Worm (Caenorhabditis elegans) whole organism, L3 larva: ENCODE results near the gene cam-1.

Experiments used
- ceh-82 ChIP-seq: fragments of 150-350 bp; optimal IDR thresholded peaks from 2 replicates; lab custom pipeline; 2014; ENCODE audit warnings: missing biosample characterization, missing genetic modification characterization
- daf-12 ChIP-seq: fragments of 150-350 bp; optimal IDR thresholded peaks from 2 replicates; lab custom pipeline; 2014; ENCODE audit warnings: missing biosample characterization, missing genetic modification reagents, missing genetic modification characterization
- egl-27 ChIP-seq: sonication (generic microtip); optimal IDR thresholded peaks from 4 replicates; lab custom pipeline; 2017; ENCODE audit warnings: missing biosample characterization, missing genetic modification reagents, missing genetic modification characterization
- mml-1 ChIP-seq: fragments of 150-350 bp; sonication (generic microtip); optimal IDR thresholded peaks from 3 replicates; lab custom pipeline; 2014; ENCODE audit warnings: missing biosample characterization, missing genetic modification characterization
- pha-4 ChIP-seq: fragments of 150-350 bp; optimal IDR thresholded peaks from 2 replicates; lab custom pipeline; 2014; ENCODE audit warnings: missing biosample characterization, missing genetic modification reagents, missing genetic modification characterization
- skn-1 ChIP-seq: fragments of 150-350 bp; optimal IDR thresholded peaks from 2 replicates; lab custom pipeline; 2014; ENCODE audit warnings: missing biosample characterization, missing genetic modification characterization
- snpc-4 ChIP-seq: fragments of 150-350 bp; optimal IDR thresholded peaks from 2 replicates; lab custom pipeline; 2014; ENCODE audit warnings: missing biosample characterization, missing genetic modification characterization
- unc-39 ChIP-seq: sonication (generic microtip); optimal IDR thresholded peaks from 4 replicates; lab custom pipeline; 2017; ENCODE audit warnings: missing biosample characterization, missing genetic modification characterization

DNA sequence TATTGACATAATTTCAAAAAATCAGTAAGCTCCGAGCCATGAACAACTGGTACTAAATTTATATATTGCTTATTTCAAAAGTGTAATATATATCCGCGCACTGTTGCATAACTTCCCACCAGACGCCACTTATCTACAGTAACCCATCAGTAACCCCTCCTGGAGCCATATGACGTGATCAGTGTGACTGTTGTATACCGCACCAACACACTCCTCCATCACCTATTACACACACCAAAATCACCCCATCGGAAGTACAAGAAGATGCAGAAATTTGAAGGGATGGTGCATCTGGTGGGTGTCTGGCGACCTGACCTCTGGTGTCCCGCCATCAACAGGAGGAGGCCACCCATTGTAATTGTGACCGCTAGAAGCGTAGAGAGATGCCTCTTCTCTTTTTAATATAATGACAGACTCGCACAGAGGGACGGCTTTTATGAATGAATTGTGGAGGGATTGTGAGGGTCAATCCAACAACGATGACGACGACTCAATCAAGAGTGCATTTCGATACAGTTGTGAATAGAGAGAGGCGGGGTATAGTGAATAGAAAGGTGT, 47.2 kb downstream of the cam-1 start:
- TF ChIP-seq egl-27 (tag; lab: Kevin White, UChicago) (no peak), unc-39 (tag; lab: Kevin White, UChicago) (no peak), skn-1 (tag; lab: Kevin White, UChicago) (no peak), ceh-82 (tag; lab: Kevin White, UChicago) (no peak), mml-1 (tag; lab: Kevin White, UChicago) (no peak), daf-12 (no peak), pha-4 (no peak), snpc-4 (tag; lab: Kevin White, UChicago) (no peak)
